Worm (Caenorhabditis elegans) whole organism, L2 larva: Measurements from ENCODE around the gene B0496.1.

Experiments used
- C34F6.9 ChIP-seq: fragments of 150-350 bp; optimal IDR thresholded peaks from 2 replicates; lab custom pipeline; 2014; ENCODE audit warnings: missing biosample characterization, missing genetic modification characterization
- R02D3.7 ChIP-seq: fragments of 150-350 bp; optimal IDR thresholded peaks from 2 replicates; lab custom pipeline; 2014; ENCODE audit warnings: missing biosample characterization, missing genetic modification characterization
- Y55F3AM.14 ChIP-seq: fragments of 200-800 bp; sonication (Bioruptor generic); optimal IDR thresholded peaks from 2 replicates; lab custom pipeline; 2018; ENCODE audit warnings: mild to moderate bottlenecking, missing genetic modification characterization, missing compliant biosample characterization
- ZK546.5 ChIP-seq: sonication (generic microtip); optimal IDR thresholded peaks from 2 replicates; lab custom pipeline; 2017; ENCODE audit warnings: missing biosample characterization, missing genetic modification characterization
- aly-2 ChIP-seq: fragments of 150-350 bp; optimal IDR thresholded peaks from 2 replicates; lab custom pipeline; 2014; ENCODE audit warnings: missing biosample characterization, missing genetic modification characterization
- ama-1 ChIP-seq: fragments of 150-350 bp; optimal IDR thresholded peaks from 2 replicates; lab custom pipeline; 2018; ENCODE audit warnings: inconsistent platforms
- ceh-16 ChIP-seq: fragments of 150-350 bp; optimal IDR thresholded peaks from 2 replicates; lab custom pipeline; 2014; ENCODE audit warnings: missing biosample characterization, missing genetic modification characterization
- ceh-82 ChIP-seq: fragments of 150-350 bp; optimal IDR thresholded peaks from 2 replicates; lab custom pipeline; 2014; ENCODE audit warnings: missing biosample characterization, missing genetic modification characterization
- crh-2 ChIP-seq: sonication (generic microtip); optimal IDR thresholded peaks from 2 replicates; lab custom pipeline; 2017; ENCODE audit warnings: missing biosample characterization, missing genetic modification characterization
- dmd-4 ChIP-seq: sonication (generic microtip); optimal IDR thresholded peaks from 2 replicates; lab custom pipeline; 2017; ENCODE audit warnings: missing biosample characterization, missing genetic modification characterization
- elt-3 ChIP-seq: sonication (generic microtip); optimal IDR thresholded peaks from 2 replicates; lab custom pipeline; 2017; ENCODE audit warnings: missing biosample characterization, missing genetic modification characterization
- gmeb-1 ChIP-seq: fragments of 150-350 bp; optimal IDR thresholded peaks from 2 replicates; lab custom pipeline; 2014; ENCODE audit warnings: missing biosample characterization, missing genetic modification characterization
- lin-11 ChIP-seq: fragments of 150-350 bp; sonication (generic microtip); optimal IDR thresholded peaks from 2 replicates; lab custom pipeline; 2014; ENCODE audit warnings: missing biosample characterization, missing genetic modification characterization, inconsistent platforms, mixed read lengths
- lin-39 ChIP-seq: fragments of 150-350 bp; optimal IDR thresholded peaks from 2 replicates; lab custom pipeline; 2014; ENCODE audit warnings: missing biosample characterization, missing genetic modification reagents, missing genetic modification characterization
- lsy-2 ChIP-seq, 2 experiments: fragments of 150-350 bp in 1 of 2; sonication (generic microtip) in 1 of 2; optimal IDR thresholded peaks; 2 replicates each; lab custom pipeline; 2014 to 2017; ENCODE audit warnings: missing biosample characterization in 2 of 2, missing genetic modification characterization in 2 of 2
- mbf-1 ChIP-seq: sonication (generic microtip); optimal IDR thresholded peaks from 2 replicates; lab custom pipeline; 2017; ENCODE audit warnings: missing biosample characterization, missing genetic modification characterization
- mdl-1 ChIP-seq, 2 experiments: fragments of 150-350 bp in 1 of 2; sonication (generic microtip) in 1 of 2; optimal IDR thresholded peaks; 2 replicates each; lab custom pipeline; 2017; ENCODE audit warnings: missing biosample characterization in 2 of 2, missing genetic modification characterization in 2 of 2
- nhr-10 ChIP-seq: sonication (generic microtip); optimal IDR thresholded peaks from 2 replicates; lab custom pipeline; 2017; ENCODE audit warnings: missing biosample characterization, missing genetic modification characterization
- nhr-11 ChIP-seq: fragments of 150-350 bp; optimal IDR thresholded peaks from 2 replicates; lab custom pipeline; 2014; ENCODE audit warnings: missing biosample characterization, missing genetic modification characterization
- nhr-129 ChIP-seq: fragments of 150-350 bp; optimal IDR thresholded peaks from 2 replicates; lab custom pipeline; 2014; ENCODE audit warnings: missing biosample characterization, missing genetic modification characterization
- nhr-21 ChIP-seq: fragments of 150-350 bp; optimal IDR thresholded peaks from 2 replicates; lab custom pipeline; 2014; ENCODE audit warnings: missing biosample characterization, missing genetic modification characterization
- nhr-23 ChIP-seq: fragments of 150-350 bp; optimal IDR thresholded peaks from 2 replicates; lab custom pipeline; 2014; ENCODE audit warnings: missing biosample characterization, missing genetic modification reagents, missing genetic modification characterization
- nhr-25 ChIP-seq: fragments of 150-350 bp; sonication (generic microtip); optimal IDR thresholded peaks from 3 replicates; lab custom pipeline; 2014; ENCODE audit warnings: missing biosample characterization, missing genetic modification characterization
- peb-1 ChIP-seq: fragments of 150-350 bp; optimal IDR thresholded peaks from 2 replicates; lab custom pipeline; 2014; ENCODE audit warnings: missing biosample characterization, missing genetic modification characterization
- sem-4 ChIP-seq: fragments of 150-350 bp; optimal IDR thresholded peaks from 2 replicates; lab custom pipeline; 2014; ENCODE audit warnings: missing biosample characterization, missing genetic modification reagents, missing genetic modification characterization
- skn-1 ChIP-seq: sonication (generic microtip); optimal IDR thresholded peaks from 2 replicates; lab custom pipeline; 2017; ENCODE audit warnings: missing biosample characterization, missing genetic modification characterization
- sma-3 ChIP-seq: sonication (generic microtip); optimal IDR thresholded peaks from 2 replicates; lab custom pipeline; 2016; ENCODE audit warnings: missing genetic modification reagents, missing genetic modification characterization, missing compliant biosample characterization
- snpc-4 ChIP-seq: fragments of 150-350 bp; optimal IDR thresholded peaks from 2 replicates; lab custom pipeline; 2014; ENCODE audit warnings: missing biosample characterization, missing genetic modification characterization
- unc-55 ChIP-seq: fragments of 150-350 bp; sonication (generic microtip); optimal IDR thresholded peaks from 3 replicates; lab custom pipeline; 2014; ENCODE audit warnings: missing biosample characterization, missing genetic modification reagents, missing genetic modification characterization
- unc-62 ChIP-seq: fragments of 150-350 bp; optimal IDR thresholded peaks from 2 replicates; lab custom pipeline; 2014; ENCODE audit warnings: missing biosample characterization, missing genetic modification reagents, missing genetic modification characterization
- ztf-1 ChIP-seq: fragments of 200-800 bp; sonication (Bioruptor generic); conservative IDR thresholded peaks from 2 replicates; pipeline ENCODE4 v1.3.6; 2022; ENCODE audit warnings: missing genetic modification characterization, missing compliant biosample characterization
- ztf-11 ChIP-seq: sonication (generic microtip); optimal IDR thresholded peaks from 2 replicates; lab custom pipeline; 2017; ENCODE audit warnings: missing biosample characterization, missing genetic modification characterization

B0496.1 gene

ce11 chrIV:7403422-7403821 is 42.7 kb upstream of the B0496.1 start:
- TF ChIP-seq gmeb-1 (tag; lab: Kevin White, UChicago): no peak
- TF ChIP-seq nhr-21 (tag; lab: Kevin White, UChicago): no peak
- TF ChIP-seq mdl-1 (tag; optimal IDR thresholded peaks at IDR 0.05; lab: Kevin White, UChicago): no peak
- TF ChIP-seq lin-11 (tag; lab: Kevin White, UChicago): no peak
- TF ChIP-seq ceh-82 (tag; lab: Kevin White, UChicago): no peak
- TF ChIP-seq ztf-1 (GFP tag; lab: Robert Waterston, UW): no peak
- TF ChIP-seq ceh-16: no peak
- TF ChIP-seq mbf-1 (tag; lab: Kevin White, UChicago): no peak
- TF ChIP-seq Y55F3AM.14 (GFP tag; lab: Kevin White, UChicago): no peak
- TF ChIP-seq dmd-4 (tag; lab: Kevin White, UChicago): no peak
- TF ChIP-seq ZK546.5 (tag; lab: Kevin White, UChicago): no peak
- no peak for TF ChIP-seq nhr-129 (tag; lab: Kevin White, UChicago)
- no peak for TF ChIP-seq nhr-23 (tag; lab: Kevin White, UChicago)
- no peak for TF ChIP-seq C34F6.9 (tag; lab: Kevin White, UChicago)
- TF ChIP-seq nhr-10 (tag; lab: Kevin White, UChicago): no peak
- TF ChIP-seq snpc-4: no peak

DNA sequence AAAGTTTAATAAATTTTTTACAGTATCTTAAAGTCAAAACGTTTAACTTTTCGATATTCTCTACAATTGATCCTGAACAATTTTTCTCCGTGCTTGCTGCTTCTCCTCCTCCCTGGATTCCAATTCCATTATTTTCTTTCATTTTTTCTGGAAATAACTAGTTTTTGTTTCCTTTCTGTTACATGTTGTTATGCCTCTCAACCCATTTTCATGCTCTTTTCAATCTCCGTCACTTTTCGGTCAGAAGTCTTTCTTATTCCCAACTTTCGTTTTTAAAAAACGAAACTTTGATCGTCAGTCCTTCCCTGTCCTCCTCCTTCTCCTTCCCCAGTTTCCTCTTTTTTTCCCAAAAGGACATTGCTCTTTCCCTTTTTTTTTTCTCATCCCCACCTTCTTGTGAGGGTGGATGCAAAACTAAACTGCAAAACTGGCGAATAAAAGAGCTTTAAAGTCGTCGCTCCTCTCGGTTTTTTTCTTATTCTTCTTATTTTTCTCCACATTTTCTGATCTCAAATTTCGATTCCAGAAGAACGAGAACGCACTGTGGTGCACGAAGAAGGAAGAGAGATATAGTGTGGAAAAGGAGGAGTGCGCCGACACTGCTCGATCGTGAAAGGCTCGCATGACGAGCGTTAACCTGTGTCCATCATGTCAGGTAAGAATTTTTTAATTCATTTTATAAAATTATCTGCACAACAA is 41.0 kb upstream of the B0496.1 start, which contains the start of the genes C48A7.16 and egl-19:
Gene C48A7.16 (plus strand): TSS at position 544 of the 699 bp plus-strand sequence.
Gene egl-19 (plus strand): TSS at position 649 of the 699 bp plus-strand sequence.
- no peak for TF ChIP-seq ceh-16

ce11 chrIV:7406690-7407089 is 39.4 kb upstream of the B0496.1 start:
- TF ChIP-seq sma-3 (GFP tag; lab: Kevin White, UChicago) (no peak), nhr-23 (tag; lab: Kevin White, UChicago) (no peak), dmd-4 (tag; lab: Kevin White, UChicago) (no peak), aly-2 (tag; lab: Kevin White, UChicago) (no peak), mbf-1 (tag; lab: Kevin White, UChicago) (no peak), unc-62 (GFP tag; lab: Kevin White, UChicago) (no peak), sem-4 (tag; lab: Kevin White, UChicago) (no peak), snpc-4 (no peak), crh-2 (tag; lab: Kevin White, UChicago) (no peak), lin-39 (tag; lab: Kevin White, UChicago) (no peak), ztf-11 (tag; lab: Kevin White, UChicago) (no peak), mdl-1 (tag; optimal IDR thresholded peaks at IDR 0.05; lab: Kevin White, UChicago) (no peak)
- TF ChIP-seq, all 48 proteins: peak for 0

DNA sequence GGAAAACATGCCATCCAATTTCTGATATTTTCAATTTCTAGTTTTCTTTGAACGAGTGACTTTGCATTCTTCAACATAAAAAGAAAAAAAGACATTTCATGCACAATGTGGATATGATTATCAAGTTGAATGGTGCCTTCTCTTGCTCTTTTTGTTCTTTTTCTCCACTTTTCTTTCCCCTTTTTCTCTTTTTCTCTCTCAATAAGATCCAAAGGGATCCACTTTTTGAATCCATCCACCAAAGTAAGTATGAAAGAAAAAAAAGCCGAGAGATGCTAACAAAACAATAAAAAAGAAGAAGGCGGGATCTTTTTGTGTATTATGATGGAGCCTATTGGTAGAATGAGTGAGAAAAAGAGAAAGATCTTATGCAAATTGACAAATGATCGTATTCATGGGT is 38.8 kb upstream of the B0496.1 start:
- TF ChIP-seq lin-39 (tag; lab: Kevin White, UChicago): no peak
- no peak for TF ChIP-seq nhr-21 (tag; lab: Kevin White, UChicago)
- TF ChIP-seq nhr-129 (tag; lab: Kevin White, UChicago): no peak
- TF ChIP-seq R02D3.7: no peak
- no peak for TF ChIP-seq ama-1 (lab: Kevin White, UChicago)
- no peak for TF ChIP-seq mdl-1 (tag; optimal IDR thresholded peaks at IDR 0.05; lab: Kevin White, UChicago)
- TF ChIP-seq skn-1 (tag; lab: Kevin White, UChicago): no peak
- no peak for TF ChIP-seq unc-62 (GFP tag; lab: Kevin White, UChicago)

ce11 chrIV:7413573-7413972 is 32.5 kb upstream of the B0496.1 start:
- TF ChIP-seq lsy-2 (tag; optimal IDR thresholded peaks at IDR 0.05; lab: Kevin White, UChicago) (no peak), elt-3 (tag; lab: Kevin White, UChicago) (no peak), nhr-25 (tag; lab: Kevin White, UChicago) (no peak), ama-1 (lab: Kevin White, UChicago) (no peak), ztf-1 (GFP tag; lab: Robert Waterston, UW) (no peak), nhr-11 (tag; lab: Kevin White, UChicago) (no peak)

ce11 chrIV:7414163-7414562 is 31.9 kb upstream of the B0496.1 start:
- TF ChIP-seq lin-39 (tag; lab: Kevin White, UChicago): no peak
- no peak for TF ChIP-seq ama-1 (lab: Kevin White, UChicago)
- peak; percentile 48 for TF ChIP-seq unc-55 (GFP tag; lab: Kevin White, UChicago)
- TF ChIP-seq peb-1 (tag; lab: Kevin White, UChicago): no peak
